Fruit fly (Drosophila melanogaster) whole organism, wandering third instar larva: ENCODE results near the gene Irk1.

Experiments
- CrebA ChIP-seq: fragments of 200-800 bp; sonication (Bioruptor generic); optimal IDR thresholded peaks from 2 replicates; lab custom pipeline; 2016; ENCODE audit warnings: missing biosample characterization, mild to moderate bottlenecking, missing genetic modification characterization, borderline replicate concordance
- Hr78 ChIP-seq: fragments of >200 bp; optimal IDR thresholded peaks from 2 replicates; lab custom pipeline; 2017; ENCODE audit warnings: missing biosample characterization, missing genetic modification characterization
- Myc ChIP-seq: fragments of >200 bp; optimal IDR thresholded peaks from 2 replicates; lab custom pipeline; 2017
- h ChIP-seq: fragments of 200-800 bp; sonication (Bioruptor generic); optimal IDR thresholded peaks from 3 replicates; lab custom pipeline; 2016; ENCODE audit warnings: missing biosample characterization, mild to moderate bottlenecking, missing genetic modification characterization
- sv ChIP-seq: fragments of 200-800 bp; sonication (Bioruptor generic); optimal IDR thresholded peaks from 3 replicates; lab custom pipeline; 2016; ENCODE audit warnings: missing biosample characterization, missing genetic modification characterization
- tai ChIP-seq: sonication (Bioruptor generic); optimal IDR thresholded peaks from 2 replicates; lab custom pipeline; 2016; ENCODE audit warnings: missing biosample characterization, missing genetic modification characterization

- no peak for TF ChIP-seq Myc (lab: Kevin White, UChicago)
- TF ChIP-seq tai (GFP tag; lab: Kevin White, UChicago), result no peak
- no peak for TF ChIP-seq sv (GFP tag; lab: Kevin White, UChicago)
- no peak for TF ChIP-seq Hr78 (GFP tag; lab: Kevin White, UChicago)
- TF ChIP-seq CrebA (GFP tag; lab: Kevin White, UChicago), result no peak
- peak; percentile 12 for TF ChIP-seq h (GFP tag; lab: Kevin White, UChicago)
Measured at dm6 chr3R:23161288-23161870, 6.7 kb upstream of the Irk1 start, which contains the start of gene CG13829.
